Fruit fly (Drosophila melanogaster): ENCODE measurements around the gene CG33722.

CG33722 gene

DNA sequence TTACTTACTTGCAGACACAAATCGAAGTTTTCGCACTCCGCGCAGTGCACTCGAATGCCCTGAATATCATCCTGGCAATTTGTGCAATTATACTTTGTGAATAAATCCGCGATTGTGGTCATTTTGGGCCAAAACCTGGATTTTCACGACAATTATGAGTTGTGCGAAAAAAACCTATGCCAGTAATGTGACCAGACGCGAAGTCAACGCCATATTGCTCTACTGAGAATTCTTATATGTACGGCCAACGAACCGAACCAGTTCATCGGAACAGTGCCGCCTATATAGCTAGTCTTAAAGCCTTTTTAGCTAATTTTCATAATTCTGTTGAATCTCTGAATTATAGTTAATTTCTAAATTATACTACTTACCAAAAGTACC is 3.6 kb upstream of the CG33722 start, which contains the start of gene Ada2b:
TSS of gene Ada2b (minus strand) at position 214 of the 381 bp plus-strand sequence.
- TF ChIP-seq h (optimal IDR thresholded peaks at IDR 0.05): no peak
- TF ChIP-seq Sin3A (optimal IDR thresholded peaks at IDR 0.05): no peak
- TF ChIP-seq Myc (optimal IDR thresholded peaks at IDR 0.05): no peak
- no peak for TF ChIP-seq psq (optimal IDR thresholded peaks at IDR 0.05)
- no peak for TF ChIP-seq insv (optimal IDR thresholded peaks at IDR 0.05)

DNA sequence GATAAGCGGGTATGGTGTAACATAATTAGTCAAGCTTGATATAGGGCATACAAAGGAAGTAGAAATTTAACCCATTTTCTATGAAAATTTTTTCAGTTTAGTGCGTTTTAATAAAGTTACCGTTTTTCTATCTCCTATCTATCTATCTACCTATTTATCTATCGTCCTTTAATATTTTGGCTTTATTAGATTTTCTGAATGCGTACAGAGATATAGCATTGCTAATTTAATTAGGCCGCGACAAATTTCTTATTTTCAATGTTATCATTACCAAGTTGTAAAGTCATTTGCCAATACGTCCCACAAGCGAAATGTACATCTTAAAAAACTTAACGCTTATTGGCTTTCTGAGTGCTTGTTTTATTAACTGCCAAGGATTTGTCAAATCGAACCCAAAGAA is 4.3 kb downstream of the CG33722 start, which contains the start of gene CG15864:
TSS of gene CG15864 (plus strand) at position 301 of the 400 bp plus-strand sequence.
- TF ChIP-seq psq (optimal IDR thresholded peaks at IDR 0.05): no peak
- no peak for TF ChIP-seq h (optimal IDR thresholded peaks at IDR 0.05)
- no peak for TF ChIP-seq Sin3A (optimal IDR thresholded peaks at IDR 0.05)
- no peak for TF ChIP-seq Myc (optimal IDR thresholded peaks at IDR 0.05)
- no peak for TF ChIP-seq ttk (optimal IDR thresholded peaks at IDR 0.05)
- no peak for TF ChIP-seq insv (optimal IDR thresholded peaks at IDR 0.05)

DNA sequence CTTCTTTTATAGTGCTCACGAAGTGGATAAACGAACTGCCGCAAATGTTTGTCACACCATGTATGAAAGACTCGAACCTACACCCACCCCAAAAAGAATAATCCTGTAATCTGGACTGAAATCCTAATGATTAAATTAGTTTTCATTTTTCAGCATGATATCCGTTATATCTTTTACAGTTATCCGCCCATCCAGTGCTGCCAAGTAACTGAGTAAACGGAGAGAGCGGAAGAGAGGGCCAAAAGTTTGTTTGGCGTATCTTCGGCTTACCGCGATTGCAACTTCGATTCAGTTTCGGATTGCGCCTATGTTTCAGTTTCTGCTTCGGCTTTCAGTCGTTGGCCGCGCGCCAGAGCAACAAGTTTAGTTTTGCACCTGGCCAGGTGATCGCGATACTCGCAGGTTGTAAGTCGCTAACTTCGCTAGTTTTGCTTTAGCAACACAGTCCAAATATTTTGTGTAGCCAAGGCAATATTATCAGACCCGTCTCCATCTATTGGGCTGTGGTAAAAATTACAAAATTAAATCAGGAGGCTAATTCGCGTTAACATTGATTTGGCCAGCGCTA is 6.4 kb downstream of the CG33722 start, which contains the start of gene mtg:
TSS of gene mtg (plus strand) at position 332 of the 568 bp plus-strand sequence.
- no peak for TF ChIP-seq insv (optimal IDR thresholded peaks at IDR 0.05)
- no peak for TF ChIP-seq h (optimal IDR thresholded peaks at IDR 0.05)
- TF ChIP-seq psq (optimal IDR thresholded peaks at IDR 0.05): no peak
- no peak for TF ChIP-seq Myc (optimal IDR thresholded peaks at IDR 0.05)
- TF ChIP-seq ttk (optimal IDR thresholded peaks at IDR 0.05): no peak
- TF ChIP-seq Sin3A (optimal IDR thresholded peaks at IDR 0.05): no peak

DNA sequence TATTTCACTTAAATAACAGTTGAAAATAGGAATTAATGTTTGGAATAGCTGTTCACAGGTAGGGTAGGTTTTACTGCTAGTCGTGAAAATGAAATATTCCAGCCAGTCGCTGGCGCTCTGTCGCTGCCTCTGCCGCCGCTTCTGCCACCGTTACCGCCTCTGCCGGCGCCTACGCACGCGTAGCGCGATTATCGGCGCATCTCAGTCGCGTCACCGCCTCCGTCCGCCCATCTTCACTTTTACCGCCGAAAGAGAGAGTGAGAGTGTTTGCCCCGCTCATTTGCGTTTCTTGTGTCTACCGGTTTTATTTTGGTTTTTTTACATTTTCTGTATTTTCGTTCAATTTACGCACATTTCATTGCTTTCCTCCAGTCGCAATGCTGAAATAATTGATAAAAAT is 7.7 kb downstream of the CG33722 start:
- TF ChIP-seq Myc (optimal IDR thresholded peaks at IDR 0.05) (no peak), h (optimal IDR thresholded peaks at IDR 0.05) (no peak), psq (optimal IDR thresholded peaks at IDR 0.05) (no peak), insv (optimal IDR thresholded peaks at IDR 0.05) (no peak), ttk (optimal IDR thresholded peaks at IDR 0.05) (no peak)

DNA sequence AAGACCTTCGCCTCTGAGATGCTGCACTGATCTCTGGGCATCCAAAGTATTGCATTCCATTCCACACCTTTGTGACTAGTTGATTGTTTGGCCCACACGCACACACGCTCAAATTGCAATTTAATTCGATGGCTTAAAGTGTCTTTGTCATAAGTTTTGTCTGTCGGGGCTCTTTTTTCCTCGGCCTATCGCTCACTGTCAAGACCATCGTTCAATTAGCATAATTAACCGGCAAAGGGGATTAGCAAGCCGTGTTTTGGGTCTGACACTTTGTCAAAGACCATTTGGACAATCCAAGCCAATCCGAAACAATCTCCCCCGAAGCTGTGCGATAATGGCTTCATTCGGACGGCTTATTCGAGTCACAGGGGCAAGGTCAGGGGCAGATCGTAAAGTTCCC is 10.5 kb downstream of the CG33722 start:
- TF ChIP-seq h (optimal IDR thresholded peaks at IDR 0.05) (no peak), Sin3A (optimal IDR thresholded peaks at IDR 0.05) (no peak), ttk (optimal IDR thresholded peaks at IDR 0.05) (no peak), Myc (optimal IDR thresholded peaks at IDR 0.05) (no peak), psq (optimal IDR thresholded peaks at IDR 0.05) (no peak), insv (optimal IDR thresholded peaks at IDR 0.05) (no peak)

DNA sequence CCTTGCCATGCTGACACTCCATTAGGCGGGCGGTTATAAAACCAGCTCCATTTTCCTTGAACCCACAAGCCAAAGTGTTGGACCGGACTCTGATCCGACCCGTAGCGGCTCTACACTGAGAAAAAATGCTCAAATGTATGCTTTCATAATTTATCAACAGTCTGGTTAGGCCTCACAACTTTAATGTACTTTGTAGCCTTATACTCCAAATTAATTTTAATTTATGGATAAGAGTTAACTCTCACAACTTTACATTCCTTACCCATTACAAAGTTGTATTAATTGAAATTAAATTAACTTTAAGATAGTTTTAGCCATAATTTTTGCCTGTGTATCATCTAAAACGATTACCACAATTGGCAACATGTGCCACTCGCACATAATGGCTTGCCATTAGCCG is 12.2 kb downstream of the CG33722 start:
- TF ChIP-seq Sin3A (optimal IDR thresholded peaks at IDR 0.05): no peak
- TF ChIP-seq Myc (optimal IDR thresholded peaks at IDR 0.05): no peak
- TF ChIP-seq psq (optimal IDR thresholded peaks at IDR 0.05): no peak
- TF ChIP-seq h (optimal IDR thresholded peaks at IDR 0.05): no peak
- TF ChIP-seq insv (optimal IDR thresholded peaks at IDR 0.05): no peak
- TF ChIP-seq ttk (optimal IDR thresholded peaks at IDR 0.05): no peak

DNA sequence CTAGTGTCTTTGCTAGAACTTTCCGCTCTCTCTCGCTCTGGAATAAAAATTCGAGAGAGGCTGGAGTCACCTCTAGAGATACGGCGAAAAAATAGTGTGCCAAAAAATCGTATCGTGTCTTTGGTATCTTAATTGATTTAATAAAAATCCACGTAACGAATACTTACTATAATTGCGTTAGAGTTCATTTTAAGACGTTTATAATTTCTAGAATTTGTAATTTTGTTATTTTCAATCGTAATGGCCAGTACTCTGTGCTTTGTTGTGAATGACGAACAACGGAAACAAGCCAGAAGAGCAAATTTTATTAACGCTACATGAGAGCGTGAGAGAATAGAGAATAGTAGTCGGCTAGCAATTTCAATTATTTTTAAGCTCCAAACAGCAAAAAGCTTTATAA is 17.8 kb downstream of the CG33722 start:
- TF ChIP-seq insv (optimal IDR thresholded peaks at IDR 0.05) (no peak), Myc (optimal IDR thresholded peaks at IDR 0.05) (no peak), psq (optimal IDR thresholded peaks at IDR 0.05) (no peak), Sin3A (optimal IDR thresholded peaks at IDR 0.05) (no peak), h (optimal IDR thresholded peaks at IDR 0.05) (no peak), ttk (optimal IDR thresholded peaks at IDR 0.05) (no peak)

DNA sequence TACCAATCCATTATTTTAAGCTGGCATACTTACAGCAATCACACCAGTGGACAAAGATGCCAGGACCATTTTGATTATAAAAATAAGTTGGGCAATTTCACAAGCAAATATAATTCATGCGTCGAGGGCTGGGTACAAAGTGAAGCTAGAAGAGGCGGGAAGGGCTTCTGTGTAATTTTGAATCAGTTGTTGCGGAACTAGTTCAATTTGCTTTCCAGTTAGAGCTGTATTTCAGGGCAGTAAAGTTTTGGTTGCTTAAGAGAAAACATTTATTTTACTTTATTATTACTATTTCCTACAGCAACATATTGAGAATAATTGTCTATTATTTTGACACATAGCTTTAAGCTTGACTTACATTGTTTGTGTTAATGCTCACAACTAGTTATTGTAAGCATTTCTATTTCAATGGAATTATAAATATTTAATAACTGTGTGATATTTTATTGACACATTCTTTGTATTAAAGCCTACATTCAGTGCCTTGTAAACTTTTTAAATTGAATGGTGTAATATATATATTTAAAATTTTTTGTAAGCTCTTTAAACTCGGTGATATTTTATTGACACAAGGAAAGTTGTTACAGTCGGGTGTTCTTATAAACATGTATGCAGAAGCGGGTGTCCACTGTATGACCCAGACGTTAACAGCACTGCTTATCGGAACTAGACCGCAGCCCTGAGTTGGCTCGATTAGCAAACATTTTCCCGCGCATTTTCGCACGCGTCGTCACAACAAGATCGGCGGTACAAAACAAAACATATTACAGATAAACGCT is 20.6 kb downstream of the CG33722 start, which contains the start of the genes RPA1 and Mcm2:
TSS of gene RPA1 (minus strand) at position 150 of the 779 bp plus-strand sequence.
TSS of gene Mcm2 (plus strand) at position 669 of the 779 bp plus-strand sequence.
- TF ChIP-seq ttk (optimal IDR thresholded peaks at IDR 0.05): no peak
- TF ChIP-seq Myc (optimal IDR thresholded peaks at IDR 0.05): no peak
- no peak for TF ChIP-seq insv (optimal IDR thresholded peaks at IDR 0.05)
- no peak for TF ChIP-seq h (optimal IDR thresholded peaks at IDR 0.05)
- no peak for TF ChIP-seq Sin3A (optimal IDR thresholded peaks at IDR 0.05)
- no peak for TF ChIP-seq psq (optimal IDR thresholded peaks at IDR 0.05)

DNA sequence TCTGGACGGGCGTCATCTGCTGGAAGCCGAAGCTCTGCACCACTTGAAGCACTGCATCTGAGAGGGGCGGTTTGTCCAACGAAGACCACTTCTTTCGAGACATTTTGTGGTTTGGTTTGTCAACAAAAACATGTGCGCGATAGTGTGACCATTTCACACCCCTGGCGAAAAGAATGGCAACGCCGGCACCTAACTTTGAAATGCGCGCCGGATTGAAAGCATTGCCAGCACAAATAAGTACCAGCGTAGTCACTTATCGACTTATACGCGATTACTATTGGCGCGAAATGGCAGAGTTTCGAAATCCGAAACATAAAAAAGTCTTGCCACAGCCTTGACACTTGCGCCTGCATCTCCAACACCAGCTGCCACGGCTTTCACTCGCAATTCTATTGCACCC is 25.9 kb downstream of the CG33722 start, which contains the start of gene CG9630:
TSS of gene CG9630 (minus strand) at position 157 of the 400 bp plus-strand sequence.
- TF ChIP-seq Sin3A (optimal IDR thresholded peaks at IDR 0.05) (no peak), psq (optimal IDR thresholded peaks at IDR 0.05) (no peak), Myc (optimal IDR thresholded peaks at IDR 0.05) (no peak), h (optimal IDR thresholded peaks at IDR 0.05) (no peak), insv (optimal IDR thresholded peaks at IDR 0.05) (no peak), ttk (optimal IDR thresholded peaks at IDR 0.05) (no peak)

DNA sequence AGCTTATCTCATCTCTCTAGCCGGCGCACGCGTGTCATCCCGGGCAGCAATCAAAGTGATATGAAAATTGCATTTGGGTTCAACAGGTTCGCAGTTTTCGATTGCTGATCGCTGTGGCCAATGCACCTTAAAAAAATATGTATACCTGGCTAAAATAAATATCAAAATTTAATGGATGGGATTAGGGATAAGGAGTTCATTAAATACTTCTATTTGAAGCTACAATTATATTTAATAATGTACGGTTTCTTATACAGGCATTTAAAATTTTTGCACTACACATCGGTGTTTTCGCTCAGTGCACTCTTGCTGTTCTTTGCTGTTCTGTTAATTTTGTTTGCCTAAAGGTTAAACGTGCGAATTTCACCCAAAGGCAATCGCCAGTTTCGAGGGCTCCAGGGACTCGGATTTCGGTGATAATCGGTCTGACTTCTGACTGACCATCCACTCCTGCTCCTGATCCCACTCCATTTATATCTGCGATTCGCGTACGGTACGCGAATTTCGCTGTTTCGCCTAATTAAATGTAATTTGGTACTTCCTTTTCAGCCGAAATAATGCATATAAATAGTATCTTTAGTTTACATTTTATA is 28.8 kb downstream of the CG33722 start:
- TF ChIP-seq psq (optimal IDR thresholded peaks at IDR 0.05) (no peak), h (optimal IDR thresholded peaks at IDR 0.05) (no peak), ttk (optimal IDR thresholded peaks at IDR 0.05) (no peak), insv (optimal IDR thresholded peaks at IDR 0.05) (no peak), Myc (optimal IDR thresholded peaks at IDR 0.05) (no peak), Sin3A (optimal IDR thresholded peaks at IDR 0.05) (no peak)

DNA sequence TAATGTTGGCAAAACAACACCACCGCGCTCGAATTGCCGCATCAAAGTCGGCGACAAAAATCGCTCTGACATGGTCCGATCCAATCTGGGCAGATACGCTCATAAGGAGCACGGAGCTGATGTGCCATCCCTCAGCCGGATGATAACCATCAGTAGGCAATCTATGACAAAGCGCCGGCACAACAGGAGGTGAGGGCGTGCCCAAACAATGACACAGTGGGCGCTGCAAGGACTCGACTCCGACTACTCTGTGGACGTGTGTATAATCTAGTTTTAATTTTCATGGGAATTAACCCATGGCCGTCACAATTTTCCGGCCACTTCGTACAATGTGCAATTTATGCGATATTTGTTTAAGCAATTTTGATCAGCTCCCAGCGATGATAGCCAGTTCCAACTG is 31.2 kb downstream of the CG33722 start:
- TF ChIP-seq Myc (optimal IDR thresholded peaks at IDR 0.05) (no peak), insv (optimal IDR thresholded peaks at IDR 0.05) (no peak), Sin3A (optimal IDR thresholded peaks at IDR 0.05) (no peak), psq (optimal IDR thresholded peaks at IDR 0.05) (no peak), h (optimal IDR thresholded peaks at IDR 0.05) (no peak)
